Fruit fly (Drosophila melanogaster): ENCODE measurements around the gene Miro.

- TF ChIP-seq usp (GFP tag; optimal IDR thresholded peaks at IDR 0.05) (no peak), CG8478 (optimal IDR thresholded peaks at IDR 0.05) (no peak)
These were observed 12.2 kb upstream of the Miro start, which contains the start of the genes Atg6 and Pisd for dm6 chr3R:24050690-24051440.
